Worm (Caenorhabditis elegans) whole organism, midembryonic: Measurements from ENCODE around the gene F58E2.4.

Source experiments
- cog-1 ChIP-seq: sonication (generic microtip); optimal IDR thresholded peaks from 2 replicates; lab custom pipeline; 2016; ENCODE audit warnings: missing genetic modification characterization, missing compliant biosample characterization
- flt-1 ChIP-seq: fragments of 200-800 bp; sonication (Bioruptor generic); IDR thresholded peaks from 2 replicates; pipeline ENCODE4 v1.3.6; 2022; ENCODE audit warnings: missing genetic modification characterization, missing compliant biosample characterization
- klf-2 ChIP-seq: fragments of 200-800 bp; sonication (Bioruptor generic); conservative IDR thresholded peaks from 2 replicates; pipeline ENCODE4 v1.3.6; 2022; ENCODE audit warnings: missing genetic modification reagents, missing genetic modification characterization, missing compliant biosample characterization
- med-1 ChIP-seq: sonication (generic microtip); optimal IDR thresholded peaks from 2 replicates; lab custom pipeline; 2017; ENCODE audit warnings: missing genetic modification characterization, mild to moderate bottlenecking, missing compliant biosample characterization, antibody characterized with exemption, missing genetic modification reagents; ENCODE audit not compliant: insufficient read depth
- ref-1 ChIP-seq: fragments of 200-800 bp; sonication (Bioruptor generic); conservative IDR thresholded peaks from 2 replicates; pipeline ENCODE4 v1.3.6; 2022; ENCODE audit warnings: missing genetic modification reagents, missing genetic modification characterization, missing compliant biosample characterization
- tab-1 ChIP-seq: fragments of 200-800 bp; sonication (Bioruptor generic); IDR thresholded peaks from 2 replicates; pipeline ENCODE4 v1.3.6; 2022; ENCODE audit warnings: missing genetic modification characterization, missing compliant biosample characterization
- ztf-23 ChIP-seq: fragments of 200-800 bp; sonication (Bioruptor generic); IDR thresholded peaks from 2 replicates; pipeline ENCODE4 v1.3.6; 2022; ENCODE audit warnings: missing genetic modification reagents, missing genetic modification characterization, missing compliant biosample characterization
- ztf-29 ChIP-seq: fragments of 200-800 bp; sonication (Bioruptor generic); IDR thresholded peaks from 2 replicates; pipeline ENCODE4 v1.3.6; 2022; ENCODE audit warnings: missing genetic modification reagents, missing genetic modification characterization, missing compliant biosample characterization

ce11 chrIV:3469742-3470141 lies 6.6 kb downstream of the F58E2.4 start, which contains the start of gene F58E2.2:
- TF ChIP-seq klf-2 (no peak), flt-1 (GFP tag; lab: Robert Waterston, UW) (no peak), tab-1 (GFP tag; lab: Robert Waterston, UW) (no peak), ref-1 (GFP tag; lab: Robert Waterston, UW) (no peak), ztf-23 (GFP tag; lab: Robert Waterston, UW) (no peak), ztf-29 (no peak), med-1 (GFP tag; lab: Kevin White, UChicago) (no peak), cog-1 (no peak)
